Fruit fly (Drosophila melanogaster) whole organism, embryonic: ENCODE results near the gene CG7320.
A peak's percentile ranks its signal among the peaks of the same experiment; 100 is the strongest.

Experiments used
- ATbp ChIP-seq: fragments of 200-800 bp; sonication (Bioruptor generic); optimal IDR thresholded peaks from 2 replicates; lab custom pipeline; 2017; ENCODE audit warnings: missing biosample characterization, mild to moderate bottlenecking, missing genetic modification characterization, missing genetic modification reagents
- CG10366 ChIP-seq: fragments of 200-800 bp; sonication (Bioruptor generic); IDR thresholded peaks from 2 replicates; pipeline ENCODE4 v1.3.6; 2022; ENCODE audit warnings: missing biosample characterization, missing genetic modification characterization
- CG10462 ChIP-seq: fragments of 200-800 bp; sonication (Bioruptor generic); optimal IDR thresholded peaks from 2 replicates; lab custom pipeline; 2016; ENCODE audit warnings: missing biosample characterization, missing genetic modification characterization
- CG11696 ChIP-seq: fragments of 200-800 bp; sonication (Bioruptor generic); IDR thresholded peaks from 2 replicates; pipeline ENCODE4 v1.3.6; 2022; ENCODE audit warnings: missing biosample characterization, missing genetic modification characterization
- CG12071 ChIP-seq: fragments of 200-800 bp; sonication (Bioruptor generic); optimal IDR thresholded peaks from 3 replicates; lab custom pipeline; 2018; ENCODE audit warnings: missing biosample characterization, mild to moderate bottlenecking, missing genetic modification characterization
- CG12155 ChIP-seq: fragments of 200-800 bp; sonication (Bioruptor generic); optimal IDR thresholded peaks from 3 replicates; lab custom pipeline; 2016; ENCODE audit warnings: missing biosample characterization, missing genetic modification characterization
- CG12942 ChIP-seq: fragments of 200-800 bp; sonication (Bioruptor generic); optimal IDR thresholded peaks from 3 replicates; lab custom pipeline; 2016; ENCODE audit warnings: missing biosample characterization, missing genetic modification characterization
- CG13775 ChIP-seq: fragments of 200-800 bp; sonication (Bioruptor generic); optimal IDR thresholded peaks from 3 replicates; lab custom pipeline; 2017; ENCODE audit warnings: missing biosample characterization, mild to moderate bottlenecking, missing genetic modification characterization
- CG15011 ChIP-seq: fragments of 200-800 bp; sonication (Bioruptor generic); optimal IDR thresholded peaks from 3 replicates; lab custom pipeline; 2018; ENCODE audit warnings: missing biosample characterization, mild to moderate bottlenecking, missing genetic modification characterization
- CG15514 ChIP-seq: fragments of 200-800 bp; sonication (Bioruptor generic); optimal IDR thresholded peaks from 3 replicates; lab custom pipeline; 2017; ENCODE audit warnings: missing biosample characterization, missing genetic modification characterization, mild to moderate bottlenecking, moderate library complexity, missing genetic modification reagents
- CG1647 ChIP-seq: fragments of 200-800 bp; sonication (Bioruptor generic); optimal IDR thresholded peaks from 3 replicates; lab custom pipeline; 2016; ENCODE audit warnings: missing biosample characterization, missing genetic modification characterization
- CG16779 ChIP-seq: fragments of 200-800 bp; sonication (Bioruptor generic); IDR thresholded peaks from 2 replicates; pipeline ENCODE4 v1.3.6; 2022; ENCODE audit warnings: missing biosample characterization, missing genetic modification characterization
- CG16813 ChIP-seq: fragments of 200-800 bp; sonication (Bioruptor generic); IDR thresholded peaks from 3 replicates; pipeline ENCODE4 v1.3.6; 2022; ENCODE audit warnings: missing biosample characterization, missing genetic modification characterization; ENCODE audit not compliant: partially characterized antibody
- CG1792 ChIP-seq: fragments of 200-800 bp; sonication (Bioruptor generic); optimal IDR thresholded peaks from 2 replicates; lab custom pipeline; 2016; ENCODE audit warnings: missing biosample characterization, missing genetic modification characterization
- CG18619 ChIP-seq: fragments of 200-800 bp; sonication (Bioruptor generic); optimal IDR thresholded peaks from 3 replicates; lab custom pipeline; 2017; ENCODE audit warnings: missing biosample characterization, mild to moderate bottlenecking, missing genetic modification characterization
- CG2120 ChIP-seq: fragments of 200-800 bp; sonication (Bioruptor generic); optimal IDR thresholded peaks from 3 replicates; lab custom pipeline; 2016; ENCODE audit warnings: missing biosample characterization, missing genetic modification characterization
- CG3065 ChIP-seq: fragments of 200-800 bp; sonication (Bioruptor generic); optimal IDR thresholded peaks from 2 replicates; lab custom pipeline; 2016; ENCODE audit warnings: missing biosample characterization, missing genetic modification characterization
- CG4282 ChIP-seq: fragments of 200-800 bp; sonication (Bioruptor generic); optimal IDR thresholded peaks from 2 replicates; lab custom pipeline; 2016; ENCODE audit warnings: missing biosample characterization, missing genetic modification characterization
- CG4707 ChIP-seq: fragments of 200-800 bp; sonication (Bioruptor generic); optimal IDR thresholded peaks from 2 replicates; lab custom pipeline; 2018; ENCODE audit warnings: missing biosample characterization, mild to moderate bottlenecking, missing genetic modification characterization, moderate library complexity
- CG6791 ChIP-seq: fragments of 200-800 bp; sonication (Bioruptor generic); IDR thresholded peaks from 3 replicates; pipeline ENCODE4 v1.3.6; 2022; ENCODE audit warnings: missing biosample characterization, missing genetic modification characterization; ENCODE audit not compliant: partially characterized antibody
- CG6813 ChIP-seq: fragments of 200-800 bp; sonication (Bioruptor generic); optimal IDR thresholded peaks from 2 replicates; lab custom pipeline; 2017; ENCODE audit warnings: missing biosample characterization, missing genetic modification characterization, mild to moderate bottlenecking, moderate library complexity, missing genetic modification reagents
- CG8290 ChIP-seq, 3 experiments: fragments of 200-800 bp; sonication (Bioruptor generic); optimal IDR thresholded peaks; 2 replicates each; lab custom pipeline; 2016 to 2019; ENCODE audit warnings: missing biosample characterization in 3 of 3, missing genetic modification characterization in 3 of 3, mild to moderate bottlenecking in 2 of 3, moderate library complexity in 1 of 3
- CG8924 ChIP-seq: fragments of 200-800 bp; optimal IDR thresholded peaks from 3 replicates; lab custom pipeline; 2019; ENCODE audit warnings: missing biosample characterization, mild to moderate bottlenecking, missing genetic modification characterization, moderate library complexity
- Camta ChIP-seq: fragments of 200-800 bp; sonication (Bioruptor generic); optimal IDR thresholded peaks from 2 replicates; lab custom pipeline; 2016; ENCODE audit warnings: missing biosample characterization, missing genetic modification characterization
- CoRest ChIP-seq: fragments of 200-800 bp; sonication (Bioruptor generic); optimal IDR thresholded peaks from 3 replicates; lab custom pipeline; 2018; ENCODE audit warnings: missing biosample characterization, mild to moderate bottlenecking, missing genetic modification characterization, moderate library complexity
- Doc3 ChIP-seq: fragments of 200-800 bp; sonication (Bioruptor generic); IDR thresholded peaks from 3 replicates; pipeline ENCODE4 v1.3.6; 2022; ENCODE audit warnings: missing biosample characterization, missing genetic modification characterization; ENCODE audit not compliant: partially characterized antibody
- Fer3 ChIP-seq: fragments of 200-800 bp; sonication (Bioruptor generic); optimal IDR thresholded peaks from 2 replicates; lab custom pipeline; 2018; ENCODE audit warnings: missing biosample characterization, mild to moderate bottlenecking, missing genetic modification characterization, moderate library complexity
- Med ChIP-seq: fragments of 200-800 bp; sonication (Bioruptor generic); peaks from one replicate; lab custom pipeline; 2016; ENCODE audit warnings: missing biosample characterization, missing genetic modification characterization, mild to moderate bottlenecking, inconsistent platforms, moderate library complexity
- Meics ChIP-seq: fragments of 200-800 bp; sonication (Bioruptor generic); optimal IDR thresholded peaks from 2 replicates; lab custom pipeline; 2017; ENCODE audit warnings: missing biosample characterization, mild to moderate bottlenecking, missing genetic modification characterization
- Ssrp ChIP-seq: fragments of 200-800 bp; sonication (Bioruptor generic); optimal IDR thresholded peaks from 2 replicates; lab custom pipeline; 2018; ENCODE audit warnings: missing biosample characterization, mild to moderate bottlenecking, missing genetic modification characterization, moderate library complexity
- Vsx1 ChIP-seq: fragments of 200-800 bp; sonication (Bioruptor generic); optimal IDR thresholded peaks from 2 replicates; lab custom pipeline; 2017; ENCODE audit warnings: missing biosample characterization, mild to moderate bottlenecking, missing genetic modification characterization, missing genetic modification reagents
- caup ChIP-seq: fragments of 200-800 bp; sonication (Bioruptor generic); optimal IDR thresholded peaks from 3 replicates; lab custom pipeline; 2017; ENCODE audit warnings: missing biosample characterization, mild to moderate bottlenecking, missing genetic modification characterization, moderate library complexity; ENCODE audit not compliant: severe bottlenecking
- crol ChIP-seq: fragments of 200-800 bp; sonication (Bioruptor generic); IDR thresholded peaks from 2 replicates; pipeline ENCODE4 v1.3.6; 2022; ENCODE audit warnings: missing biosample characterization, missing genetic modification characterization
- dati ChIP-seq: fragments of 200-800 bp; sonication (Bioruptor generic); IDR thresholded peaks from 2 replicates; pipeline ENCODE4 v1.3.6; 2022; ENCODE audit warnings: missing biosample characterization, missing genetic modification characterization
- dmrt99B ChIP-seq: fragments of 200-800 bp; sonication (Bioruptor generic); optimal IDR thresholded peaks from 2 replicates; lab custom pipeline; 2018; ENCODE audit warnings: missing biosample characterization, mild to moderate bottlenecking, missing genetic modification characterization, moderate library complexity
- ems ChIP-seq: fragments of 200-800 bp; sonication (Bioruptor generic); optimal IDR thresholded peaks from 3 replicates; lab custom pipeline; 2016; ENCODE audit warnings: missing biosample characterization, missing genetic modification characterization
- fd64A ChIP-seq: fragments of 200-800 bp; sonication (Bioruptor generic); optimal IDR thresholded peaks from 3 replicates; lab custom pipeline; 2018; ENCODE audit warnings: missing biosample characterization, mild to moderate bottlenecking, missing genetic modification characterization
- gem ChIP-seq: fragments of 200-800 bp; sonication (Bioruptor generic); optimal IDR thresholded peaks from 2 replicates; lab custom pipeline; 2019; ENCODE audit warnings: missing biosample characterization, mild to moderate bottlenecking, missing genetic modification characterization, moderate library complexity
- ham ChIP-seq: fragments of 200-800 bp; sonication (Bioruptor generic); IDR thresholded peaks from 2 replicates; pipeline ENCODE4 v1.3.6; 2022; ENCODE audit warnings: missing biosample characterization, missing genetic modification characterization
- her ChIP-seq: fragments of 200-800 bp; sonication (Bioruptor generic); optimal IDR thresholded peaks from 2 replicates; lab custom pipeline; 2016; ENCODE audit warnings: missing biosample characterization, missing genetic modification characterization
- inv ChIP-seq: fragments of 200-800 bp; sonication (Bioruptor generic); IDR thresholded peaks from 2 replicates; pipeline ENCODE4 v1.3.6; 2022; ENCODE audit warnings: missing biosample characterization, missing genetic modification characterization; ENCODE audit not compliant: partially characterized antibody
- nau ChIP-seq: fragments of 200-800 bp; sonication (Bioruptor generic); optimal IDR thresholded peaks from 3 replicates; lab custom pipeline; 2017; ENCODE audit warnings: missing biosample characterization, mild to moderate bottlenecking, missing genetic modification characterization, missing genetic modification reagents
- otp ChIP-seq: fragments of 200-800 bp; sonication (Bioruptor generic); IDR thresholded peaks from 3 replicates; pipeline ENCODE4, ENCODE4 v1.3.6; 2022; ENCODE audit warnings: missing biosample characterization, missing genetic modification characterization
- p53 ChIP-seq: fragments of 200-800 bp; sonication (Bioruptor generic); optimal IDR thresholded peaks from 2 replicates; lab custom pipeline; 2016; ENCODE audit warnings: missing biosample characterization, missing genetic modification characterization
- psq ChIP-seq: fragments of 200-800 bp; sonication (Bioruptor generic); optimal IDR thresholded peaks from 2 replicates; lab custom pipeline; 2017; ENCODE audit warnings: missing biosample characterization, missing genetic modification characterization
- ssp ChIP-seq: fragments of 200-800 bp; sonication (Bioruptor generic); IDR thresholded peaks from 2 replicates; pipeline ENCODE4 v1.3.6; 2022; ENCODE audit warnings: missing biosample characterization, missing genetic modification characterization
- tgo ChIP-seq: fragments of 200-800 bp; sonication (Bioruptor generic); IDR thresholded peaks from 3 replicates; pipeline ENCODE4 v1.3.6; 2022; ENCODE audit warnings: missing biosample characterization, missing genetic modification characterization
- wek ChIP-seq: fragments of 200-800 bp; sonication (Bioruptor generic); optimal IDR thresholded peaks from 3 replicates; lab custom pipeline; 2018; ENCODE audit warnings: missing biosample characterization, mild to moderate bottlenecking, missing genetic modification characterization, moderate library complexity
- zfh2 ChIP-seq: fragments of 200-800 bp; sonication (Bioruptor generic); optimal IDR thresholded peaks from 2 replicates; lab custom pipeline; 2016; ENCODE audit warnings: missing biosample characterization, missing genetic modification characterization

CG7320 gene

DNA sequence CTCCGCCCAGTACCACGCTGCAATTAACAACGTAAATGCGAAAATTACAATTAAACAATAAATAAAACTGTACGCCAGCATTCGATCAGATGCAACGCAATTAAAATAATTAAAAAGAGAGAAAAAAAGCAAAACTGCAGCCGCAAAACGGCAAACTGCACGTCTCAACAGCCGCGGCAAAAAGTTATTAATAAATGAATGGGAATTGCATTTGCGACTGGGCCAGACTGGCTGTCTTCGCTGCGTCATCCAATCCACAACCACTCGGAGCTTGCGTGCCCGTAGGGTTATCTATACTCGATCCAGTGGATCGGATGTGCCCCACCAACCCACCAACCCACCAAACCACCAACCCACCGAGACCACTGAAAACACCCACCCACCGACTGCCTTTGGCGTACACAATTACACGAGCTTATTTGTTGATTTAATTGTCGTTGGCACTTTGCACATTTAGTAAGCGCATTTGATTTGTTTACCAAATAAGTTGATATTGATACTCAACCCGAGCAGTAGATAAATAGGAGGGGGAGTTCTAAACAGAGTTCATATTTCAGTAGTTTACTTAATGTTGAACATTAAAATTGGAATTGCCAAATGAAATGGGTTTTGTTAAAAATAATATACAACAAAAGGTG, 21.6 kb upstream of the CG7320 start (continued):
- TF ChIP-seq ssp (no peak), her (GFP tag; lab: Kevin White, UChicago) (no peak), wek (GFP tag; lab: Kevin White, UChicago) (peak; percentile 33), CG10366 (peak; percentile 11; the same call in 1 of the 2 replicates), CG6791 (GFP tag; lab: Robert Waterston, UW) (0 out of 3 replicates have a peak, but pooled peaks have one; percentile 16), Fer3 (peak; percentile 6), CG1647 (GFP tag; lab: Kevin White, UChicago) (no peak), CG2120 (GFP tag; lab: Kevin White, UChicago) (peak; percentile 12), ATbp (peak; percentile 37), CG8290 (GFP tag; optimal IDR thresholded peaks at IDR 0.05; lab: Kevin White, UChicago) (no peak), CG8290 (tag; optimal IDR thresholded peaks at IDR 0.05; lab: Kevin White, UChicago) (peak in 1 of 2 experiments; percentile 74), ham (GFP tag; lab: Robert Waterston, UW) (no peak), fd64A (GFP tag; lab: Kevin White, UChicago) (peak; percentile 29), CG1792 (GFP tag; lab: Kevin White, UChicago) (no peak), CG4282 (no peak), dati (GFP tag; lab: Robert Waterston, UW) (no peak), Vsx1 (GFP tag; lab: Kevin White, UChicago) (peak; percentile 34), zfh2 (GFP tag; lab: Kevin White, UChicago) (no peak), otp (GFP tag; lab: Robert Waterston, UW) (peak; percentile 42; the same call in 1 of the 3 replicates), caup (GFP tag; lab: Kevin White, UChicago) (peak; percentile 28), CG11696 (no peak), CG15514 (GFP tag; lab: Kevin White, UChicago) (peak; percentile 41), CG16779 (0 out of 2 replicates have a peak, but pooled peaks have one; percentile 50), Med (GFP tag; lab: Kevin White, UChicago) (peak; percentile 54), tgo (GFP tag; lab: Robert Waterston, UW) (no peak), Ssrp (tag; lab: Kevin White, UChicago) (no peak), CG18619 (peak; percentile 27), p53 (GFP tag; lab: Kevin White, UChicago) (no peak), Meics (GFP tag; lab: Kevin White, UChicago) (peak; percentile 3), CoRest (tag; lab: Kevin White, UChicago) (peak; percentile 10), CG12942 (no peak), CG16813 (GFP tag; lab: Robert Waterston, UW) (no peak), Camta (GFP tag; lab: Kevin White, UChicago) (no peak), CG10462 (GFP tag; lab: Kevin White, UChicago) (no peak), CG8924 (tag; lab: Kevin White, UChicago) (no peak), psq (GFP tag; lab: Kevin White, UChicago) (no peak), CG13775 (GFP tag; lab: Kevin White, UChicago) (no peak), nau (GFP tag; lab: Kevin White, UChicago) (peak; percentile 25), CG3065 (GFP tag; lab: Kevin White, UChicago) (no peak), CG15011 (GFP tag; lab: Kevin White, UChicago) (peak; percentile 13), CG6813 (GFP tag; lab: Kevin White, UChicago) (peak; percentile 31), CG4707 (GFP tag; lab: Kevin White, UChicago) (peak; percentile 3), dmrt99B (tag; lab: Kevin White, UChicago) (peak; percentile 3), ems (no peak), gem (tag; lab: Kevin White, UChicago) (peak; percentile 21), CG12155 (GFP tag; lab: Kevin White, UChicago) (no peak), CG12071 (GFP tag; lab: Kevin White, UChicago) (peak; percentile 52), inv (GFP tag; lab: Robert Waterston, UW) (no peak), Doc3 (GFP tag; lab: Robert Waterston, UW) (no peak), crol (GFP tag; lab: Robert Waterston, UW) (no peak)
